Worm (Caenorhabditis elegans) whole organism, L2 larva: ENCODE data around the gene B0024.15.
A peak's percentile ranks its signal among the peaks of the same experiment; 100 is the strongest.

Source experiments
- C34F6.9 ChIP-seq: fragments of 150-350 bp; optimal IDR thresholded peaks from 2 replicates; lab custom pipeline; 2014; ENCODE audit warnings: missing biosample characterization, missing genetic modification characterization
- F13H6.1 ChIP-seq: sonication (generic microtip); optimal IDR thresholded peaks from 2 replicates; lab custom pipeline; 2016; ENCODE audit warnings: missing genetic modification characterization, missing compliant biosample characterization
- R02D3.7 ChIP-seq: fragments of 150-350 bp; optimal IDR thresholded peaks from 2 replicates; lab custom pipeline; 2014; ENCODE audit warnings: missing biosample characterization, missing genetic modification characterization
- ZK546.5 ChIP-seq: sonication (generic microtip); optimal IDR thresholded peaks from 2 replicates; lab custom pipeline; 2017; ENCODE audit warnings: missing biosample characterization, missing genetic modification characterization
- aly-2 ChIP-seq: fragments of 150-350 bp; optimal IDR thresholded peaks from 2 replicates; lab custom pipeline; 2014; ENCODE audit warnings: missing biosample characterization, missing genetic modification characterization
- blmp-1 ChIP-seq: sonication (generic microtip); optimal IDR thresholded peaks from 2 replicates; lab custom pipeline; 2017; ENCODE audit warnings: missing genetic modification characterization, mild to moderate bottlenecking, missing compliant biosample characterization, antibody characterized with exemption, moderate library complexity; ENCODE audit not compliant: insufficient read depth
- ceh-16 ChIP-seq: fragments of 150-350 bp; optimal IDR thresholded peaks from 2 replicates; lab custom pipeline; 2014; ENCODE audit warnings: missing biosample characterization, missing genetic modification characterization
- ceh-82 ChIP-seq: fragments of 150-350 bp; optimal IDR thresholded peaks from 2 replicates; lab custom pipeline; 2014; ENCODE audit warnings: missing biosample characterization, missing genetic modification characterization
- crh-2 ChIP-seq: sonication (generic microtip); optimal IDR thresholded peaks from 2 replicates; lab custom pipeline; 2017; ENCODE audit warnings: missing biosample characterization, missing genetic modification characterization
- egl-27 ChIP-seq: sonication (generic microtip); optimal IDR thresholded peaks from 3 replicates; lab custom pipeline; 2017; ENCODE audit warnings: missing biosample characterization, missing genetic modification reagents, missing genetic modification characterization
- elt-1 ChIP-seq: fragments of 150-350 bp; optimal IDR thresholded peaks from 2 replicates; lab custom pipeline; 2014; ENCODE audit warnings: missing biosample characterization, missing genetic modification characterization
- elt-3 ChIP-seq: sonication (generic microtip); optimal IDR thresholded peaks from 2 replicates; lab custom pipeline; 2017; ENCODE audit warnings: missing biosample characterization, missing genetic modification characterization
- fos-1 ChIP-seq: fragments of 150-350 bp; optimal IDR thresholded peaks from 2 replicates; lab custom pipeline; 2014; ENCODE audit warnings: missing biosample characterization, missing genetic modification characterization
- gmeb-1 ChIP-seq: fragments of 150-350 bp; optimal IDR thresholded peaks from 2 replicates; lab custom pipeline; 2014; ENCODE audit warnings: missing biosample characterization, missing genetic modification characterization
- lin-11 ChIP-seq: fragments of 150-350 bp; sonication (generic microtip); optimal IDR thresholded peaks from 2 replicates; lab custom pipeline; 2014; ENCODE audit warnings: missing biosample characterization, missing genetic modification characterization, inconsistent platforms, mixed read lengths
- lin-13 ChIP-seq: fragments of 150-350 bp; optimal IDR thresholded peaks from 2 replicates; lab custom pipeline; 2014; ENCODE audit warnings: missing biosample characterization, missing genetic modification reagents, missing genetic modification characterization
- lsy-2 ChIP-seq, 2 experiments: fragments of 150-350 bp in 1 of 2; sonication (generic microtip) in 1 of 2; optimal IDR thresholded peaks; 2 replicates each; lab custom pipeline; 2014 to 2017; ENCODE audit warnings: missing biosample characterization in 2 of 2, missing genetic modification characterization in 2 of 2
- mab-5 ChIP-seq: fragments of 150-350 bp; optimal IDR thresholded peaks from 2 replicates; lab custom pipeline; 2014; ENCODE audit warnings: missing biosample characterization, missing genetic modification characterization
- mdl-1 ChIP-seq, 2 experiments: fragments of 150-350 bp in 1 of 2; sonication (generic microtip) in 1 of 2; optimal IDR thresholded peaks; 2 replicates each; lab custom pipeline; 2017; ENCODE audit warnings: missing biosample characterization in 2 of 2, missing genetic modification characterization in 2 of 2
- nhr-10 ChIP-seq: sonication (generic microtip); optimal IDR thresholded peaks from 2 replicates; lab custom pipeline; 2017; ENCODE audit warnings: missing biosample characterization, missing genetic modification characterization
- nhr-12 ChIP-seq: fragments of 150-350 bp; optimal IDR thresholded peaks from 2 replicates; lab custom pipeline; 2014; ENCODE audit warnings: missing biosample characterization, missing genetic modification characterization
- nhr-21 ChIP-seq: fragments of 150-350 bp; optimal IDR thresholded peaks from 2 replicates; lab custom pipeline; 2014; ENCODE audit warnings: missing biosample characterization, missing genetic modification characterization
- nhr-237 ChIP-seq: fragments of 150-350 bp; optimal IDR thresholded peaks from 2 replicates; lab custom pipeline; 2014; ENCODE audit warnings: missing biosample characterization, missing genetic modification characterization
- peb-1 ChIP-seq: fragments of 150-350 bp; optimal IDR thresholded peaks from 2 replicates; lab custom pipeline; 2014; ENCODE audit warnings: missing biosample characterization, missing genetic modification characterization
- sem-4 ChIP-seq: fragments of 150-350 bp; optimal IDR thresholded peaks from 2 replicates; lab custom pipeline; 2014; ENCODE audit warnings: missing biosample characterization, missing genetic modification reagents, missing genetic modification characterization
- skn-1 ChIP-seq: sonication (generic microtip); optimal IDR thresholded peaks from 2 replicates; lab custom pipeline; 2017; ENCODE audit warnings: missing biosample characterization, missing genetic modification characterization
- sma-3 ChIP-seq: sonication (generic microtip); optimal IDR thresholded peaks from 2 replicates; lab custom pipeline; 2016; ENCODE audit warnings: missing genetic modification reagents, missing genetic modification characterization, missing compliant biosample characterization
- sma-9 ChIP-seq, 2 experiments: fragments of 150-350 bp in 1 of 2; sonication (generic microtip) in 1 of 2; optimal IDR thresholded peaks; 2 replicates each; lab custom pipeline; 2014 to 2016; ENCODE audit warnings: missing genetic modification characterization in 2 of 2, mild to moderate bottlenecking in 1 of 2, missing biosample characterization in 1 of 2, missing compliant biosample characterization in 1 of 2, missing genetic modification reagents in 1 of 2, moderate library complexity in 1 of 2
- unc-55 ChIP-seq: fragments of 150-350 bp; sonication (generic microtip); optimal IDR thresholded peaks from 3 replicates; lab custom pipeline; 2014; ENCODE audit warnings: missing biosample characterization, missing genetic modification reagents, missing genetic modification characterization
- unc-62 ChIP-seq: fragments of 150-350 bp; optimal IDR thresholded peaks from 2 replicates; lab custom pipeline; 2014; ENCODE audit warnings: missing biosample characterization, missing genetic modification reagents, missing genetic modification characterization
- ztf-1 ChIP-seq: fragments of 200-800 bp; sonication (Bioruptor generic); conservative IDR thresholded peaks from 2 replicates; pipeline ENCODE4 v1.3.6; 2022; ENCODE audit warnings: missing genetic modification characterization, missing compliant biosample characterization
- ztf-11 ChIP-seq: sonication (generic microtip); optimal IDR thresholded peaks from 2 replicates; lab custom pipeline; 2017; ENCODE audit warnings: missing biosample characterization, missing genetic modification characterization
- ztf-4 ChIP-seq: fragments of 150-350 bp; optimal IDR thresholded peaks from 2 replicates; lab custom pipeline; 2014; ENCODE audit warnings: missing biosample characterization, missing genetic modification characterization

Gene B0024.15

DNA sequence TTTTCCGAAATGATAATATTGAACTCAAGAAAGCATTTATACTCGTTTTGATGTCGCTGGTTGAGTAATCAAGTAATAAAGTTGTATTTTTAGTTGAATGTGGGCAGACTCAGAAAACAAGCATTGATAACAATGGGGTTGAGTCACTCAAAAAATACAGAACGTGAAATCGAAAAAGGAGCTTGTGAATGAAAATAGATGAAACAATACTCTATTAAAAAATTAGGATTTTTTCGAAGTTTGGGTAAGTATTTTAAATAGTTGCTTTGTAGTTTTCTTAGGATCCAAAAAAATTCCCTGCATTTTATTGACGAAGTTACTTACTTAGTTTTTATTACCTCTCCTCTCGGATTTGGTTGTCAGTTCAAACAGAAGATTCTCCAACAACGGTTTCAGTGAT is 6.4 kb upstream of the B0024.15 start, which contains the start of gene lys-3:
TSS of gene lys-3 (minus strand) at position 101 of the 400 bp plus-strand sequence.
- TF ChIP-seq ztf-1 (GFP tag; lab: Robert Waterston, UW) (no peak), lin-11 (no peak), aly-2 (no peak), sem-4 (tag; lab: Kevin White, UChicago) (no peak), lin-13 (GFP tag; lab: Kevin White, UChicago) (no peak), egl-27 (tag; lab: Kevin White, UChicago) (no peak), elt-3 (tag; lab: Kevin White, UChicago) (no peak), ztf-11 (tag; lab: Kevin White, UChicago) (no peak), skn-1 (tag; lab: Kevin White, UChicago) (no peak), F13H6.1 (tag; lab: Kevin White, UChicago) (no peak)
- TF ChIP-seq, all 48 proteins: peak for 0

DNA sequence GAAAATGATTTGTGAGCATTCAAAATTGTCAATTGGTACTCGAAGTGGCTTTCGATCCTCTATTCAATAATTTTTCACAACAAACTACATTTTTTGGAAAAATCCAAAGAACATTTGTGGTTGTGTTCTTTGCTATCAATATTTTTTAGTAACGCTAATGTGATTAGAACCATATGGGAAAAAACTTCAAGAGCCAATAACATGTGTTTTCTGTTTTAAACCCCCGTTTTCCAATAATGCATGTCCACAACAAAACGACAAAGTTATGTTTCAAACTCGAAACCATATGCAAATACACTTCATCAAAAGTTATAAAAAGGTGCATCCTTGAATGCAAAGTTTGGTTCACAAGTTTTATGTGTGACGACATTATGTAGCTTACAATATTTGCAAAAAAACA is 4.0 kb upstream of the B0024.15 start:
- TF ChIP-seq ceh-82 (tag; lab: Kevin White, UChicago) (no peak), F13H6.1 (tag; lab: Kevin White, UChicago) (no peak), lin-11 (no peak), ceh-16 (no peak), mab-5 (tag; lab: Kevin White, UChicago) (no peak)

DNA sequence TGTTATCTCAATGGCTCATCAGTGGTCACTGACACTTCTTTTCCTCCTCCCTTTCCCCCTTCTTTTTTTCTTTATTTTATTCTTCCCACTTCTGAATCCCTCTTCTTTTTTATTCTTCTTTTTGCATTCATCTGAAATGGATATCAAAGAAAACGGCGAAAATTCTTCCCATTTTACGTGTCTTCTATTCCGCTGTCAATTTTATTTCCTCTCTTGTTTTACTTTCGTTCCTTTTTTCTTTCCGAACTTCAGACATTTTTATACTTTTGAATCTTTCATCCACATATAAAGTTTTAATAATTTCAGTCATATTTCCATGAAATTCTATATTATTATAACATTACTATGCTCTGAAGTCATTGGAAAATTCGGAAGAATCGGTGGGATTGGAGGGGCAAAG is 2.6 kb upstream of the B0024.15 start, which contains the start of gene B0024.3:
TSS of gene B0024.3 (plus strand) at position 301 of the 400 bp plus-strand sequence.
- no peak for TF ChIP-seq elt-3 (tag; lab: Kevin White, UChicago)
- TF ChIP-seq peb-1: no peak
- no peak for TF ChIP-seq sem-4 (tag; lab: Kevin White, UChicago)
- TF ChIP-seq R02D3.7 (tag; lab: Kevin White, UChicago): no peak
- TF ChIP-seq unc-55 (GFP tag; lab: Kevin White, UChicago): no peak
- no peak for TF ChIP-seq ZK546.5 (tag; lab: Kevin White, UChicago)
- TF ChIP-seq crh-2: no peak
- no peak for TF ChIP-seq nhr-10 (tag; lab: Kevin White, UChicago)
- no peak for TF ChIP-seq nhr-12 (tag; lab: Kevin White, UChicago)
- TF ChIP-seq unc-62: no peak
- no peak for TF ChIP-seq lin-11

DNA sequence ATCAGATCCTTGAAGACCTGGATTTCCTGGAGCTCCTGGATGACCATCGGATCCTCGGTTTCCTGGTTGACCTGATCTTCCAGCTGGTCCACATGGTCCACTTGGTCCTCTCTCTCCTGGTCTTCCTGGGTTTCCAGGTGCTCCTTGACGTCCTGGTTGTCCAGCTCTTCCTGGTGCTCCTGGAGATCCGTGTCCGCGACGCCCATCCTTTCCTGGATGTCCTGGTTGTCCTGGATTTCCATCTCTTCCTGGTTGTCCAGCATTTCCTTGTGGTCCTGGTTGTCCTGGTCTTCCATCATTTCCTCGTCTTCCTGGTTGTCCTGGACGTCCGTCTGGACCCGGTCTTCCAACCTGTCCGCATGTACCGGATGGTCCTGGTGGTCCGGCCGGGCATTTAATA is 2.0 kb downstream of the B0024.15 start:
- TF ChIP-seq unc-62: no peak
- no peak for TF ChIP-seq sma-9 (GFP tag; optimal IDR thresholded peaks at IDR 0.05; lab: Kevin White, UChicago)
- no peak for TF ChIP-seq sma-9 (tag; optimal IDR thresholded peaks at IDR 0.05; lab: Kevin White, UChicago)
- TF ChIP-seq elt-1 (tag; lab: Kevin White, UChicago): no peak
- TF ChIP-seq nhr-12 (tag; lab: Kevin White, UChicago): no peak
- TF ChIP-seq gmeb-1 (tag; lab: Kevin White, UChicago): no peak
- no peak for TF ChIP-seq ceh-82 (tag; lab: Kevin White, UChicago)
- TF ChIP-seq aly-2: no peak

DNA sequence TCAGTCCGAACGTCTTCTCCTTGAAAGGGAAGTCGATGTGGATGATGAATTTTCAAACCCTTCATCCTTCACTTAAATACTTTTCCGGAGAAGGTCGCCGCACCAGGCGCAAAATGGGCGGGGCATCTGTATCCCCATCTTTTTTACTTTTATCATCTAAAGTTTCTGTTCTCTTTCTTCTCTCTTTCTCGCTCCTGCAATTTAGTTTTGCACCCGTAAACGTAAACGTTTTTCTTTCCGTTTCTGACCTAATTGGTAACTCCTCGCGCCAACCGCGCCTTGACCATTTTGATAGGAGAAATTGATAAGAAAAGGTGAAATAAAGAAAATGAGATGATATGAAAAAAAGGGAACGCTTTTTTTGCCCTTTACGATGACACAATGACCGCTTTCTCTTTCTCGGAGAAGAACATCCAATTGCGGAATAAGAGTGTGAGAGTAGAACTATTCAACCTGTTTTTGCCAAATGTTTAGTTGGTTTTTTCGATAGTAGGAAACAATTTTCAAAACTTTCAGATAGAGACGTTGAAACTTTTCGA is 3.0 kb downstream of the B0024.15 start, which contains the start of gene col-149:
TSS of gene col-149 (minus strand) at position 51 of the 539 bp plus-strand sequence.
- peak; percentile 10 for TF ChIP-seq egl-27 (tag; lab: Kevin White, UChicago)
- TF ChIP-seq ztf-4 (tag; lab: Kevin White, UChicago): no peak
- TF ChIP-seq nhr-21 (tag; lab: Kevin White, UChicago): peak; percentile 35
- peak; percentile 46 for TF ChIP-seq sma-9 (GFP tag; optimal IDR thresholded peaks at IDR 0.05; lab: Kevin White, UChicago)
- TF ChIP-seq sma-9 (tag; optimal IDR thresholded peaks at IDR 0.05; lab: Kevin White, UChicago): no peak
- TF ChIP-seq skn-1 (tag; lab: Kevin White, UChicago): no peak
- peak; percentile 78 for TF ChIP-seq fos-1
- TF ChIP-seq blmp-1 (tag; lab: Kevin White, UChicago): peak; percentile 91
- no peak for TF ChIP-seq nhr-237 (tag; lab: Kevin White, UChicago)
- TF ChIP-seq mdl-1 (tag; optimal IDR thresholded peaks at IDR 0.05; lab: Kevin White, UChicago): no peak
- no peak for TF ChIP-seq C34F6.9
- TF ChIP-seq nhr-12 (tag; lab: Kevin White, UChicago): no peak
- no peak for TF ChIP-seq ztf-11 (tag; lab: Kevin White, UChicago)
- TF ChIP-seq lsy-2 (tag; optimal IDR thresholded peaks at IDR 0.05; lab: Kevin White, UChicago): no peak
- TF ChIP-seq sma-3 (GFP tag; lab: Kevin White, UChicago): peak; percentile 41
- TF ChIP-seq elt-3 (tag; lab: Kevin White, UChicago): no peak
